Fruit fly (Drosophila melanogaster): ENCODE data around the gene CG10333.

- TF ChIP-seq CG14711 (tag; optimal IDR thresholded peaks at IDR 0.05), result no peak
- TF ChIP-seq CG7101 (tag; optimal IDR thresholded peaks at IDR 0.05), result no peak
- TF ChIP-seq kay (GFP tag; ENCODE audit: borderline replicate concordance), result no peak
- TF ChIP-seq CG11617 (GFP tag; optimal IDR thresholded peaks at IDR 0.05), result no peak
- TF ChIP-seq CG12768 (GFP tag; optimal IDR thresholded peaks at IDR 0.05), result no peak
- no peak for TF ChIP-seq Hr96 (GFP tag; optimal IDR thresholded peaks at IDR 0.05)
- TF ChIP-seq ovo (GFP tag; optimal IDR thresholded peaks at IDR 0.05), result no peak
- TF ChIP-seq CG7045 (GFP tag; optimal IDR thresholded peaks at IDR 0.05), result no peak
- no peak for TF ChIP-seq toe (GFP tag; optimal IDR thresholded peaks at IDR 0.05)
- no peak for TF ChIP-seq cic (GFP tag; optimal IDR thresholded peaks at IDR 0.05)
- TF ChIP-seq CG5204 (GFP tag; optimal IDR thresholded peaks at IDR 0.05), result no peak
- no peak for TF ChIP-seq CG1620 (GFP tag; optimal IDR thresholded peaks at IDR 0.05)
- no peak for TF ChIP-seq pad (GFP tag; optimal IDR thresholded peaks at IDR 0.05)
- TF ChIP-seq cnc (optimal IDR thresholded peaks at IDR 0.05), result no peak
Observed at dm6 chr2L:18598150-18598723, 8.4 kb upstream of the CG10333 start.
